Worm (Caenorhabditis elegans) whole organism, young adult: ENCODE measurements around the gene cka-2.
A peak's percentile ranks its signal among the peaks of the same experiment; 100 is the strongest.

Source experiments
- B0019.2 ChIP-seq: fragments of 200-800 bp; sonication (Bioruptor generic); conservative IDR thresholded peaks from 2 replicates; pipeline ENCODE4 v1.3.6; 2022; ENCODE audit warnings: missing genetic modification reagents, missing genetic modification characterization, missing compliant biosample characterization
- B0035.1 ChIP-seq: sonication (generic microtip); optimal IDR thresholded peaks from 2 replicates; lab custom pipeline; 2016; ENCODE audit warnings: missing genetic modification characterization, mild to moderate bottlenecking, missing compliant biosample characterization, missing genotype, missing genetic modification reagents
- C06A6.2 ChIP-seq: fragments of 200-800 bp; sonication (Bioruptor generic); conservative IDR thresholded peaks from 2 replicates; pipeline ENCODE4 v1.3.6; 2022; ENCODE audit warnings: missing genetic modification characterization, missing compliant biosample characterization
- C17E4.6 ChIP-seq: fragments of 200-800 bp; sonication (Bioruptor generic); IDR thresholded peaks from 2 replicates; pipeline ENCODE4 v1.3.6; 2022; ENCODE audit warnings: missing genetic modification reagents, missing genetic modification characterization, missing compliant biosample characterization
- K11D2.4 ChIP-seq: fragments of 200-800 bp; sonication (Bioruptor generic); IDR thresholded peaks from 2 replicates; pipeline ENCODE4 v1.3.6; 2022; ENCODE audit warnings: missing genetic modification reagents, missing genetic modification characterization, missing compliant biosample characterization
- K12H6.12 ChIP-seq: fragments of 200-800 bp; sonication (Bioruptor generic); optimal IDR thresholded peaks from 2 replicates; lab custom pipeline; 2018; ENCODE audit warnings: mild to moderate bottlenecking, missing genetic modification characterization, missing compliant biosample characterization
- T07F8.4 ChIP-seq: sonication (generic microtip); optimal IDR thresholded peaks from 2 replicates; lab custom pipeline; 2016; ENCODE audit warnings: mild to moderate bottlenecking, missing genetic modification characterization, moderate library complexity, missing compliant biosample characterization
- T26A5.8 ChIP-seq: sonication (generic microtip); optimal IDR thresholded peaks from 2 replicates; lab custom pipeline; 2016; ENCODE audit warnings: missing genetic modification characterization, missing compliant biosample characterization
- Y67H2A.10 ChIP-seq: fragments of 200-800 bp; sonication (Bioruptor generic); conservative IDR thresholded peaks from 2 replicates; pipeline ENCODE4 v1.3.6; 2022; ENCODE audit warnings: missing genetic modification reagents, missing genetic modification characterization, missing compliant biosample characterization
- ZK185.1 ChIP-seq: sonication (generic microtip); optimal IDR thresholded peaks from 2 replicates; lab custom pipeline; 2016; ENCODE audit warnings: mild to moderate bottlenecking, missing genetic modification characterization, missing compliant biosample characterization; ENCODE audit not compliant: poor library complexity, severe bottlenecking
- bed-2 ChIP-seq: fragments of 200-800 bp; sonication (Bioruptor generic); IDR thresholded peaks from 2 replicates; pipeline ENCODE4 v1.3.6; 2022; ENCODE audit warnings: missing genetic modification reagents, missing genetic modification characterization, missing compliant biosample characterization
- cebp-1 ChIP-seq, 2 experiments: fragments of 200-800 bp in 1 of 2; sonication (Bioruptor generic) in 1 of 2; sonication (generic microtip) in 1 of 2; IDR thresholded peaks in 1 of 2; optimal IDR thresholded peaks in 1 of 2; 2 replicates each; pipeline versions ENCODE4 v1.3.6 to Lab custom; 2017 to 2022; ENCODE audit warnings: missing compliant biosample characterization in 2 of 2, missing genetic modification characterization in 2 of 2, mild to moderate bottlenecking in 1 of 2, missing genetic modification reagents in 1 of 2, moderate library complexity in 1 of 2
- cebp-2 ChIP-seq: fragments of 200-800 bp; sonication (Bioruptor generic); IDR thresholded peaks from 2 replicates; pipeline ENCODE4 v1.3.6; 2022; ENCODE audit warnings: missing genetic modification characterization, missing compliant biosample characterization
- ceh-27 ChIP-seq: fragments of 200-800 bp; sonication (Bioruptor generic); optimal IDR thresholded peaks from 2 replicates; lab custom pipeline; 2018; ENCODE audit warnings: mild to moderate bottlenecking, missing genetic modification characterization, moderate library complexity, missing compliant biosample characterization
- dpl-1 ChIP-seq: fragments of 150-350 bp; optimal IDR thresholded peaks from 2 replicates; lab custom pipeline; 2014; ENCODE audit warnings: missing biosample characterization, missing genetic modification reagents, missing genetic modification characterization
- egl-44 ChIP-seq: fragments of 200-800 bp; sonication (Bioruptor generic); IDR thresholded peaks from 2 replicates; pipeline ENCODE4 v1.3.6; 2022; ENCODE audit warnings: missing genetic modification reagents, missing genetic modification characterization, missing compliant biosample characterization
- egrh-3 ChIP-seq: fragments of 200-800 bp; sonication (Bioruptor generic); IDR thresholded peaks from 2 replicates; pipeline ENCODE4 v1.3.6; 2022; ENCODE audit warnings: missing genetic modification reagents, missing genetic modification characterization, missing compliant biosample characterization
- ekl-4 ChIP-seq: fragments of 200-800 bp; sonication (Bioruptor generic); IDR thresholded peaks from 2 replicates; pipeline ENCODE4 v1.3.6; 2022; ENCODE audit warnings: missing genetic modification reagents, missing genetic modification characterization, missing compliant biosample characterization
- fkh-3 ChIP-seq: sonication (generic microtip); optimal IDR thresholded peaks from 2 replicates; lab custom pipeline; 2016; ENCODE audit warnings: mild to moderate bottlenecking, missing genetic modification characterization, missing compliant biosample characterization
- him-1 ChIP-seq: sonication (generic microtip); optimal IDR thresholded peaks from 2 replicates; lab custom pipeline; 2016; ENCODE audit warnings: missing genotype, missing genetic modification reagents, missing genetic modification characterization, missing compliant biosample characterization
- hmg-1.2 ChIP-seq: fragments of 200-800 bp; sonication (Bioruptor generic); IDR thresholded peaks from 2 replicates; pipeline ENCODE4 v1.3.6; 2022; ENCODE audit warnings: missing genetic modification reagents, missing genetic modification characterization, missing compliant biosample characterization
- hmg-20 ChIP-seq: fragments of 200-800 bp; sonication (Bioruptor generic); IDR thresholded peaks from 2 replicates; pipeline ENCODE4 v1.3.6; 2022; ENCODE audit warnings: missing genetic modification reagents, missing genetic modification characterization, missing compliant biosample characterization
- lag-1 ChIP-seq: fragments of 200-800 bp; sonication (Bioruptor generic); IDR thresholded peaks from 2 replicates; pipeline ENCODE4 v1.3.6; 2022; ENCODE audit warnings: missing genetic modification reagents, missing genetic modification characterization, missing compliant biosample characterization
- let-526 ChIP-seq: fragments of 200-800 bp; sonication (Bioruptor generic); IDR thresholded peaks from 2 replicates; pipeline ENCODE4 v1.3.6; 2022; ENCODE audit warnings: missing genetic modification reagents, missing genetic modification characterization, missing compliant biosample characterization
- let-607 ChIP-seq, 2 experiments: fragments of 200-800 bp in 1 of 2; sonication (Bioruptor generic) in 1 of 2; sonication (generic microtip) in 1 of 2; optimal IDR thresholded peaks; 2 replicates each; lab custom pipeline; 2016 to 2018; ENCODE audit warnings: mild to moderate bottlenecking in 2 of 2, missing compliant biosample characterization in 2 of 2, missing genetic modification characterization in 2 of 2, moderate library complexity in 2 of 2, missing genotype in 1 of 2
- lin-54 ChIP-seq: fragments of 200-800 bp; sonication (Bioruptor generic); optimal IDR thresholded peaks from 2 replicates; lab custom pipeline; 2018; ENCODE audit warnings: mild to moderate bottlenecking, missing genetic modification characterization, missing compliant biosample characterization
- lsl-1 ChIP-seq: fragments of 200-800 bp; sonication (Bioruptor generic); optimal IDR thresholded peaks from 2 replicates; lab custom pipeline; 2018; ENCODE audit warnings: mild to moderate bottlenecking, missing genetic modification characterization, moderate library complexity, missing compliant biosample characterization
- madf-8 ChIP-seq: fragments of 200-800 bp; sonication (Bioruptor generic); conservative IDR thresholded peaks from 2 replicates; pipeline ENCODE4 v1.3.6; 2022; ENCODE audit warnings: missing genetic modification reagents, missing genetic modification characterization, missing compliant biosample characterization
- mcd-1 ChIP-seq: fragments of 200-800 bp; sonication (Bioruptor generic); IDR thresholded peaks from 2 replicates; pipeline ENCODE4 v1.3.6; 2022; ENCODE audit warnings: missing genetic modification reagents, missing genetic modification characterization, missing compliant biosample characterization
- mes-4 ChIP-seq: sonication (generic microtip); optimal IDR thresholded peaks from 2 replicates; lab custom pipeline; 2016; ENCODE audit warnings: missing genotype, missing genetic modification characterization, missing compliant biosample characterization
- mxl-1 ChIP-seq: sonication (generic microtip); optimal IDR thresholded peaks from 2 replicates; lab custom pipeline; 2016; ENCODE audit warnings: missing genetic modification characterization, missing compliant biosample characterization
- nhr-120 ChIP-seq: fragments of 200-800 bp; sonication (Bioruptor generic); IDR thresholded peaks from 2 replicates; pipeline ENCODE4 v1.3.6; 2022; ENCODE audit warnings: missing genetic modification characterization, missing compliant biosample characterization
- nhr-27 ChIP-seq: fragments of 200-800 bp; sonication (Bioruptor generic); optimal IDR thresholded peaks from 2 replicates; lab custom pipeline; 2018; ENCODE audit warnings: mild to moderate bottlenecking, missing genetic modification characterization, moderate library complexity, missing compliant biosample characterization
- nhr-80 ChIP-seq: sonication (generic microtip); optimal IDR thresholded peaks from 2 replicates; lab custom pipeline; 2016; ENCODE audit warnings: missing genetic modification characterization, missing compliant biosample characterization
- pbrm-1 ChIP-seq: fragments of 200-800 bp; sonication (Bioruptor generic); IDR thresholded peaks from 2 replicates; pipeline ENCODE4 v1.3.6; 2022; ENCODE audit warnings: missing genetic modification reagents, missing genetic modification characterization, missing compliant biosample characterization
- pha-4 ChIP-seq: fragments of 150-350 bp; sonication (generic microtip); optimal IDR thresholded peaks from 2 replicates; lab custom pipeline; 2014; ENCODE audit warnings: missing biosample characterization, missing genetic modification reagents, missing genetic modification characterization
- rec-8 ChIP-seq, 2 experiments: sonication (generic microtip); optimal IDR thresholded peaks; 2 replicates each; lab custom pipeline; 2016; ENCODE audit warnings: mild to moderate bottlenecking in 2 of 2, missing genetic modification characterization in 2 of 2, missing genetic modification reagents in 2 of 2, missing genotype in 2 of 2, missing biosample characterization in 1 of 2, missing compliant biosample characterization in 1 of 2, moderate library complexity in 1 of 2
- repo-1 ChIP-seq: sonication (generic microtip); optimal IDR thresholded peaks from 2 replicates; lab custom pipeline; 2017; ENCODE audit warnings: mild to moderate bottlenecking, missing genetic modification characterization, missing compliant biosample characterization
- rpc-1 ChIP-seq, 2 experiments: fragments of 150-350 bp in 1 of 2; sonication (generic microtip) in 1 of 2; optimal IDR thresholded peaks; 2 replicates each; lab custom pipeline; 2014 to 2018; ENCODE audit warnings: missing biosample characterization in 1 of 2, missing genetic modification characterization in 1 of 2, missing genetic modification reagents in 1 of 2, missing genotype in 1 of 2
- somi-1 ChIP-seq: fragments of 200-800 bp; sonication (Bioruptor generic); optimal IDR thresholded peaks from 2 replicates; lab custom pipeline; 2018; ENCODE audit warnings: mild to moderate bottlenecking, missing genetic modification characterization, missing compliant biosample characterization
- sptf-2 ChIP-seq: fragments of 200-800 bp; sonication (Bioruptor generic); optimal IDR thresholded peaks from 2 replicates; lab custom pipeline; 2018; ENCODE audit warnings: mild to moderate bottlenecking, missing genetic modification characterization, missing compliant biosample characterization
- tbx-9 ChIP-seq: sonication (generic microtip); optimal IDR thresholded peaks from 2 replicates; lab custom pipeline; 2016; ENCODE audit warnings: borderline replicate concordance, missing genetic modification characterization, inconsistent platforms, missing compliant biosample characterization
- unc-130 ChIP-seq: sonication (generic microtip); optimal IDR thresholded peaks from 2 replicates; lab custom pipeline; 2016; ENCODE audit warnings: missing genetic modification reagents, missing genetic modification characterization, missing compliant biosample characterization
- xnd-1 ChIP-seq: sonication (generic microtip); optimal IDR thresholded peaks from 2 replicates; lab custom pipeline; 2016; ENCODE audit warnings: missing genotype, missing genetic modification reagents, missing genetic modification characterization, missing compliant biosample characterization
- ztf-18 ChIP-seq: sonication (generic microtip); optimal IDR thresholded peaks from 2 replicates; lab custom pipeline; 2016; ENCODE audit warnings: missing genotype, mild to moderate bottlenecking, missing genetic modification characterization, missing compliant biosample characterization
- ztf-26 ChIP-seq: sonication (generic microtip); optimal IDR thresholded peaks from 2 replicates; lab custom pipeline; 2017; ENCODE audit warnings: missing genetic modification characterization, missing compliant biosample characterization
- ztf-28 ChIP-seq: fragments of 200-800 bp; sonication (Bioruptor generic); IDR thresholded peaks from 2 replicates; pipeline ENCODE4 v1.3.6; 2022; ENCODE audit warnings: missing genetic modification reagents, missing genetic modification characterization, missing compliant biosample characterization

cka-2 gene

ce11 chrX:4303200-4303599, 17.3 kb downstream of the cka-2 start:
- TF ChIP-seq hmg-1.2 = no peak
- TF ChIP-seq K11D2.4 (GFP tag; lab: Robert Waterston, UW) = no peak
- no peak for TF ChIP-seq bed-2
- TF ChIP-seq sptf-2 (GFP tag; lab: Kevin White, UChicago) = no peak
- TF ChIP-seq pbrm-1 = no peak
- TF ChIP-seq B0035.1 (tag; lab: Kevin White, UChicago) = no peak
- no peak for TF ChIP-seq nhr-120 (GFP tag; lab: Robert Waterston, UW)
- TF ChIP-seq hmg-20 = no peak
- TF ChIP-seq repo-1 (tag; lab: Kevin White, UChicago) = no peak
- TF ChIP-seq cebp-2 = no peak
- no peak for TF ChIP-seq B0019.2
- TF ChIP-seq tbx-9 (tag; lab: Kevin White, UChicago) = no peak
- no peak for TF ChIP-seq ekl-4
- TF ChIP-seq mxl-1 = no peak
- TF ChIP-seq mes-4 (tag; lab: Kevin White, UChicago) = no peak
- TF ChIP-seq fkh-3 = no peak
- TF ChIP-seq ztf-18 = no peak

- TF ChIP-seq C06A6.2 (no peak), dpl-1 (GFP tag; lab: Kevin White, UChicago) (no peak), rpc-1 (optimal IDR thresholded peaks at IDR 0.05; lab: Kevin White, UChicago) (no peak), rpc-1 (tag; optimal IDR thresholded peaks at IDR 0.05; lab: Kevin White, UChicago) (no peak), T26A5.8 (tag; lab: Kevin White, UChicago) (no peak), let-607 (tag; optimal IDR thresholded peaks at IDR 0.05; lab: Kevin White, UChicago) (no peak), egl-44 (GFP tag; lab: Robert Waterston, UW) (no peak), mcd-1 (GFP tag; lab: Robert Waterston, UW) (no peak), C17E4.6 (GFP tag; lab: Robert Waterston, UW) (no peak), him-1 (tag; lab: Kevin White, UChicago) (no peak), rec-8 (tag; optimal IDR thresholded peaks at IDR 0.05; lab: Kevin White, UChicago) (no peak), ztf-26 (tag; lab: Kevin White, UChicago) (no peak), cebp-1 (GFP tag; IDR thresholded peaks at IDR 0.05; lab: Robert Waterston, UW) (no peak), cebp-1 (tag; optimal IDR thresholded peaks at IDR 0.05; lab: Kevin White, UChicago) (no peak), ztf-28 (GFP tag; lab: Robert Waterston, UW) (no peak), pha-4 (tag; lab: Kevin White, UChicago) (no peak), ekl-4 (no peak), K12H6.12 (tag; lab: Kevin White, UChicago) (no peak), Y67H2A.10 (GFP tag; lab: Robert Waterston, UW) (no peak), egrh-3 (GFP tag; lab: Robert Waterston, UW) (no peak), ZK185.1 (tag; lab: Kevin White, UChicago) (no peak)
Observed at ce11 chrX:4306861-4307260, 20.9 kb downstream of the cka-2 start, which contains the start of gene pqn-15. Gene pqn-15 (minus strand): TSS chrX:4306961.

- no peak for TF ChIP-seq xnd-1
- no peak for TF ChIP-seq T07F8.4 (tag; lab: Kevin White, UChicago)
- no peak for TF ChIP-seq pbrm-1
- no peak for TF ChIP-seq tbx-9 (tag; lab: Kevin White, UChicago)
- peak; percentile 11 to 20 for TF ChIP-seq let-607 (tag; optimal IDR thresholded peaks at IDR 0.05; lab: Kevin White, UChicago)
- no peak for TF ChIP-seq lin-54 (GFP tag; lab: Kevin White, UChicago)
- TF ChIP-seq K11D2.4 (GFP tag; lab: Robert Waterston, UW) = no peak
- TF ChIP-seq lsl-1 (GFP tag; lab: Kevin White, UChicago) = no peak
- TF ChIP-seq nhr-27 (tag; lab: Kevin White, UChicago) = no peak
- TF ChIP-seq nhr-80 = peak; percentile 81
- TF ChIP-seq egrh-3 (GFP tag; lab: Robert Waterston, UW) = no peak
- TF ChIP-seq ceh-27 (GFP tag; lab: Kevin White, UChicago) = no peak
- TF ChIP-seq lag-1 (GFP tag; lab: Robert Waterston, UW) = no peak
- TF ChIP-seq somi-1 (GFP tag; lab: Kevin White, UChicago) = no peak
- TF ChIP-seq let-526 (GFP tag; lab: Robert Waterston, UW) = no peak
- TF ChIP-seq madf-8 = no peak
- no peak for TF ChIP-seq unc-130 (GFP tag; lab: Kevin White, UChicago)
- TF ChIP-seq dpl-1 (GFP tag; lab: Kevin White, UChicago) = no peak
Observed at ce11 chrX:4307559-4308005, 21.7 kb downstream of the cka-2 start.
